Fruit fly (Drosophila melanogaster) whole organism, embryonic: Measurements from ENCODE around the gene CG16812.

Experiments used
- Bgb ChIP-seq: fragments of 200-800 bp; sonication (Bioruptor generic); IDR thresholded peaks from 2 replicates; pipeline ENCODE4 v1.3.6; 2022; ENCODE audit warnings: missing biosample characterization, missing genetic modification characterization; ENCODE audit not compliant: partially characterized antibody
- CG10209 ChIP-seq: fragments of 200-800 bp; sonication (Bioruptor generic); optimal IDR thresholded peaks from 3 replicates; lab custom pipeline; 2017; ENCODE audit warnings: missing biosample characterization, mild to moderate bottlenecking, missing genetic modification characterization, missing genetic modification reagents
- CG10366 ChIP-seq: fragments of 200-800 bp; sonication (Bioruptor generic); IDR thresholded peaks from 2 replicates; pipeline ENCODE4 v1.3.6; 2022; ENCODE audit warnings: missing biosample characterization, missing genetic modification characterization
- CG10565 ChIP-seq: fragments of 200-800 bp; sonication (Bioruptor generic); optimal IDR thresholded peaks from 3 replicates; lab custom pipeline; 2016; ENCODE audit warnings: missing biosample characterization, mild to moderate bottlenecking, missing genetic modification characterization
- CG11696 ChIP-seq: fragments of 200-800 bp; sonication (Bioruptor generic); IDR thresholded peaks from 2 replicates; pipeline ENCODE4 v1.3.6; 2022; ENCODE audit warnings: missing biosample characterization, missing genetic modification characterization
- CG12659 ChIP-seq: fragments of 200-800 bp; sonication (Bioruptor generic); optimal IDR thresholded peaks from 3 replicates; lab custom pipeline; 2017; ENCODE audit warnings: mild to moderate bottlenecking, missing biosample characterization, missing genetic modification reagents, missing genetic modification characterization
- CG13296 ChIP-seq: fragments of 200-800 bp; sonication (Bioruptor generic); optimal IDR thresholded peaks from 3 replicates; lab custom pipeline; 2018; ENCODE audit warnings: missing biosample characterization, mild to moderate bottlenecking, missing genetic modification characterization
- CG15601 ChIP-seq: fragments of 200-800 bp; sonication (Bioruptor generic); optimal IDR thresholded peaks from 3 replicates; lab custom pipeline; 2019; ENCODE audit warnings: missing biosample characterization, mild to moderate bottlenecking, missing genetic modification characterization, moderate library complexity
- CG15696 ChIP-seq: fragments of 200-800 bp; sonication (Bioruptor generic); optimal IDR thresholded peaks from 2 replicates; lab custom pipeline; 2019; ENCODE audit warnings: missing biosample characterization, mild to moderate bottlenecking, missing genetic modification characterization, moderate library complexity
- CG1647 ChIP-seq: fragments of 200-800 bp; sonication (Bioruptor generic); optimal IDR thresholded peaks from 3 replicates; lab custom pipeline; 2016; ENCODE audit warnings: missing biosample characterization, missing genetic modification characterization
- CG17359 ChIP-seq: fragments of 200-800 bp; sonication (Bioruptor generic); optimal IDR thresholded peaks from 3 replicates; lab custom pipeline; 2018; ENCODE audit warnings: missing biosample characterization, mild to moderate bottlenecking, missing genetic modification characterization, moderate library complexity
- CG17361 ChIP-seq: fragments of 200-800 bp; sonication (Bioruptor generic); IDR thresholded peaks from 3 replicates; pipeline ENCODE4 v1.3.6; 2022; ENCODE audit warnings: missing biosample characterization, missing genetic modification characterization
- CG18619 ChIP-seq: fragments of 200-800 bp; sonication (Bioruptor generic); optimal IDR thresholded peaks from 3 replicates; lab custom pipeline; 2017; ENCODE audit warnings: missing biosample characterization, mild to moderate bottlenecking, missing genetic modification characterization
- CG34376 ChIP-seq: fragments of 200-800 bp; sonication (Bioruptor generic); optimal IDR thresholded peaks from 2 replicates; lab custom pipeline; 2018; ENCODE audit warnings: missing biosample characterization, mild to moderate bottlenecking, missing genetic modification characterization
- CG4424 ChIP-seq: fragments of 200-800 bp; sonication (Bioruptor generic); optimal IDR thresholded peaks from 3 replicates; lab custom pipeline; 2016; ENCODE audit warnings: missing biosample characterization, missing genetic modification characterization
- Dip3 ChIP-seq: fragments of 200-800 bp; sonication (Bioruptor generic); optimal IDR thresholded peaks from 3 replicates; lab custom pipeline; 2016; ENCODE audit warnings: missing biosample characterization, missing genetic modification characterization
- Fer2 ChIP-seq: fragments of 200-800 bp; sonication (Bioruptor generic); optimal IDR thresholded peaks from 2 replicates; lab custom pipeline; 2018; ENCODE audit warnings: missing biosample characterization, mild to moderate bottlenecking, missing genetic modification characterization, moderate library complexity
- H2.0 ChIP-seq: fragments of 200-800 bp; sonication (Bioruptor generic); IDR thresholded peaks from 2 replicates; pipeline ENCODE4 v1.3.6; 2022; ENCODE audit warnings: missing biosample characterization, missing genetic modification characterization
- HLHmδ ChIP-seq: fragments of 200-800 bp; sonication (Bioruptor generic); optimal IDR thresholded peaks from 2 replicates; lab custom pipeline; 2018; ENCODE audit warnings: missing biosample characterization, mild to moderate bottlenecking, missing genetic modification characterization, moderate library complexity
- Hr39 ChIP-seq: fragments of >200 bp; optimal IDR thresholded peaks from 2 replicates; lab custom pipeline; 2017
- Max ChIP-seq: fragments of 200-800 bp; sonication (Bioruptor generic); optimal IDR thresholded peaks from 2 replicates; lab custom pipeline; 2016; ENCODE audit warnings: missing biosample characterization, mild to moderate bottlenecking, missing genetic modification characterization
- Mes4 ChIP-seq: fragments of 200-800 bp; sonication (Bioruptor generic); optimal IDR thresholded peaks from 2 replicates; lab custom pipeline; 2016; ENCODE audit warnings: missing biosample characterization, missing genetic modification characterization
- Myb ChIP-seq: fragments of 200-800 bp; sonication (Bioruptor generic); optimal IDR thresholded peaks from 2 replicates; lab custom pipeline; 2016; ENCODE audit warnings: missing biosample characterization, missing genetic modification characterization
- NC2α ChIP-seq: fragments of 200-800 bp; sonication (Bioruptor generic); optimal IDR thresholded peaks from 2 replicates; lab custom pipeline; 2016; ENCODE audit warnings: missing biosample characterization, missing genetic modification characterization
- Nf-YB ChIP-seq: fragments of 200-800 bp; sonication (Bioruptor generic); optimal IDR thresholded peaks from 3 replicates; lab custom pipeline; 2019; ENCODE audit warnings: missing biosample characterization, mild to moderate bottlenecking, missing genetic modification characterization, moderate library complexity
- Oli ChIP-seq: fragments of 200-800 bp; sonication (Bioruptor generic); optimal IDR thresholded peaks from 2 replicates; lab custom pipeline; 2018; ENCODE audit warnings: missing biosample characterization, mild to moderate bottlenecking, missing genetic modification characterization, moderate library complexity
- Sox100B ChIP-seq: fragments of 200-800 bp; sonication (Bioruptor generic); optimal IDR thresholded peaks from 3 replicates; lab custom pipeline; 2018; ENCODE audit warnings: missing biosample characterization, mild to moderate bottlenecking, missing genetic modification characterization
- Tbp ChIP-seq: fragments of >200 bp; optimal IDR thresholded peaks from 2 replicates; lab custom pipeline; 2018; ENCODE audit warnings: missing biosample characterization, missing genetic modification characterization
- Xrp1 ChIP-seq: fragments of 200-800 bp; sonication (Bioruptor generic); IDR thresholded peaks from 2 replicates; pipeline ENCODE4 v1.3.6; 2022; ENCODE audit warnings: missing biosample characterization, missing genetic modification characterization
- amos ChIP-seq: fragments of 200-800 bp; sonication (Bioruptor generic); IDR thresholded peaks from 2 replicates; pipeline ENCODE4 v1.3.6; 2022; ENCODE audit warnings: missing biosample characterization, missing genetic modification characterization; ENCODE audit not compliant: partially characterized antibody
- ato ChIP-seq: fragments of 200-800 bp; sonication (Bioruptor generic); IDR thresholded peaks from 2 replicates; pipeline ENCODE4 v1.3.6; 2022; ENCODE audit warnings: missing biosample characterization, missing genetic modification characterization; ENCODE audit not compliant: partially characterized antibody
- bab2 ChIP-seq: fragments of 200-800 bp; sonication (Bioruptor generic); optimal IDR thresholded peaks from 2 replicates; lab custom pipeline; 2016; ENCODE audit warnings: missing biosample characterization, missing genetic modification characterization
- chinmo ChIP-seq: fragments of 200-800 bp; sonication (Bioruptor generic); IDR thresholded peaks from 4 replicates; pipeline ENCODE4 v1.3.6; 2022; ENCODE audit warnings: missing biosample characterization, missing genetic modification characterization; ENCODE audit not compliant: partially characterized antibody
- crol ChIP-seq: fragments of 200-800 bp; sonication (Bioruptor generic); IDR thresholded peaks from 2 replicates; pipeline ENCODE4 v1.3.6; 2022; ENCODE audit warnings: missing biosample characterization, missing genetic modification characterization
- dati ChIP-seq: fragments of 200-800 bp; sonication (Bioruptor generic); IDR thresholded peaks from 2 replicates; pipeline ENCODE4 v1.3.6; 2022; ENCODE audit warnings: missing biosample characterization, missing genetic modification characterization
- dm ChIP-seq: fragments of 200-800 bp; sonication (Bioruptor generic); optimal IDR thresholded peaks from 3 replicates; lab custom pipeline; 2016; ENCODE audit warnings: missing biosample characterization, missing genetic modification characterization
- emc ChIP-seq: fragments of 200-800 bp; sonication (Bioruptor generic); optimal IDR thresholded peaks from 2 replicates; lab custom pipeline; 2016; ENCODE audit warnings: missing biosample characterization, missing genetic modification characterization
- fd3F ChIP-seq: fragments of 200-800 bp; sonication (Bioruptor generic); optimal IDR thresholded peaks from 2 replicates; lab custom pipeline; 2018; ENCODE audit warnings: missing biosample characterization, mild to moderate bottlenecking, missing genetic modification characterization, moderate library complexity
- ftz-f1 ChIP-seq: fragments of 200-800 bp; sonication (Bioruptor generic); optimal IDR thresholded peaks from 2 replicates; lab custom pipeline; 2016; ENCODE audit warnings: missing biosample characterization, missing genetic modification characterization
- gcm ChIP-seq: fragments of 200-800 bp; sonication (Bioruptor generic); optimal IDR thresholded peaks from 2 replicates; lab custom pipeline; 2019; ENCODE audit warnings: missing biosample characterization, mild to moderate bottlenecking, missing genetic modification characterization, moderate library complexity
- hkb ChIP-seq, 2 experiments: fragments of 200-800 bp in 1 of 2; fragments of >200 bp in 1 of 2; sonication (Bioruptor generic) in 1 of 2; IDR thresholded peaks in 1 of 2; optimal IDR thresholded peaks in 1 of 2; 2 replicates each; pipeline versions ENCODE4 v1.3.6 to Lab custom; 2017 to 2022; ENCODE audit warnings: missing biosample characterization in 1 of 2, missing genetic modification characterization in 1 of 2
- jing ChIP-seq: fragments of 200-800 bp; sonication (Bioruptor generic); optimal IDR thresholded peaks from 2 replicates; lab custom pipeline; 2018; ENCODE audit warnings: missing biosample characterization, mild to moderate bottlenecking, missing genetic modification characterization
- lab ChIP-seq: fragments of 200-800 bp; sonication (Bioruptor generic); optimal IDR thresholded peaks from 3 replicates; lab custom pipeline; 2017; ENCODE audit warnings: missing biosample characterization, missing genetic modification characterization, mild to moderate bottlenecking, moderate library complexity, missing genetic modification reagents
- pan ChIP-seq, 4 experiments: fragments of >200 bp in 3 of 4; fragments of 200-800 bp in 1 of 4; sonication (Bioruptor generic) in 1 of 4; optimal IDR thresholded peaks in 3 of 4; IDR thresholded peaks in 1 of 4; 2 replicates each; pipeline versions ENCODE4 v1.3.6 to Lab custom; 2017 to 2022; ENCODE audit warnings: missing biosample characterization in 2 of 4, missing genetic modification characterization in 2 of 4, mixed read lengths in 1 of 4
- salm ChIP-seq: fragments of 200-800 bp; sonication (Bioruptor generic); optimal IDR thresholded peaks from 2 replicates; lab custom pipeline; 2018; ENCODE audit warnings: missing biosample characterization, mild to moderate bottlenecking, missing genetic modification characterization
- shn ChIP-seq: fragments of 200-800 bp; sonication (Bioruptor generic); optimal IDR thresholded peaks from 3 replicates; lab custom pipeline; 2016; ENCODE audit warnings: missing biosample characterization, missing genetic modification characterization
- slou ChIP-seq: fragments of 200-800 bp; sonication (Bioruptor generic); optimal IDR thresholded peaks from 3 replicates; lab custom pipeline; 2016; ENCODE audit warnings: missing biosample characterization, missing genetic modification characterization
- trem ChIP-seq: fragments of 200-800 bp; optimal IDR thresholded peaks from 3 replicates; lab custom pipeline; 2019; ENCODE audit warnings: missing biosample characterization, mild to moderate bottlenecking, missing genetic modification characterization, moderate library complexity
- yki ChIP-seq: fragments of >200 bp; optimal IDR thresholded peaks from 3 replicates; lab custom pipeline; 2018
- zfh1 ChIP-seq: fragments of 200-800 bp; sonication (Bioruptor generic); IDR thresholded peaks from 3 replicates; pipeline ENCODE4 v1.3.6; 2022; ENCODE audit warnings: missing biosample characterization, missing genetic modification characterization

CG16812 gene

DNA sequence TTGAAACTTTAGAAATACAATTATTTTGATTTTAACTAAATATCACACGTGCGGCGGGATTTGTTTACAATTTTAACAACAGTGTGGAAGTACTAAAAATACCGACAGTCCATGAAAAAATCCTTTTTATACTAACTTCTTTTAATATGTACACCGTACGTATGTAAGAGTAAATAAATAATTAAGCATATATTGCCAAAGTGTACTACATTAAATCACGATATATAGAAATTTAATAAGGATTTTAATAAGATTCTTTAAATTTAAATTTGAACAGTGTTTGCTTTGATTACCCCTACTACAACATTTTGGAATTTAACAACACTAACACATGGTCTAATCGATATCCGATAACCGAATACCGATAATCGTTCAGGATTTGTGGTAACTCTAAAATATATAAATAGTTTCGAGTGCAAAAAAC, at the start of gene CG16812, which contains the start of gene Ski6 (continued):
- no peak for TF ChIP-seq emc (GFP tag; lab: Kevin White, UChicago)
- TF ChIP-seq Xrp1 = peak; percentile 76
- TF ChIP-seq trem = peak; percentile 89
- no peak for TF ChIP-seq Sox100B (GFP tag; lab: Kevin White, UChicago)
- peak; percentile 84 for TF ChIP-seq CG17361 (GFP tag; lab: Robert Waterston, UW)
- peak; percentile 82 for TF ChIP-seq CG12659
- TF ChIP-seq zfh1 (GFP tag; lab: Robert Waterston, UW) = peak; percentile 71; the same call in 2 of the 3 replicates
- peak; percentile 20 for TF ChIP-seq salm (tag; lab: Kevin White, UChicago)
- no peak for TF ChIP-seq Hr39 (lab: Kevin White, UChicago)
- TF ChIP-seq jing (GFP tag; lab: Kevin White, UChicago) = no peak
- no peak for TF ChIP-seq shn (GFP tag; lab: Kevin White, UChicago)
- TF ChIP-seq CG4424 = peak; percentile 63
- TF ChIP-seq Fer2 (tag; lab: Kevin White, UChicago) = peak; percentile 66
- TF ChIP-seq H2.0 (GFP tag; lab: Robert Waterston, UW) = peak; percentile 68
- no peak for TF ChIP-seq crol (GFP tag; lab: Robert Waterston, UW)
- TF ChIP-seq lab (GFP tag; lab: Kevin White, UChicago) = no peak
- no peak for TF ChIP-seq ftz-f1
- TF ChIP-seq ato (GFP tag; lab: Robert Waterston, UW) = no peak
- TF ChIP-seq CG1647 (GFP tag; lab: Kevin White, UChicago) = no peak
- no peak for TF ChIP-seq chinmo (GFP tag; lab: Robert Waterston, UW)
- 0 out of 2 replicates have a peak, but pooled peaks have one; percentile 36 for TF ChIP-seq CG11696 (GFP tag; lab: Robert Waterston, UW)
- peak; percentile 78 for TF ChIP-seq CG17359
- no peak for TF ChIP-seq Myb
- no peak for TF ChIP-seq pan (optimal IDR thresholded peaks at IDR 0.05; lab: Kevin White, UChicago)
- TF ChIP-seq pan (GFP tag; optimal IDR thresholded peaks at IDR 0.05 in 1 of 2, IDR thresholded peaks at IDR 0.05 in 1 of 2) = peak in 1 of 2 experiments; percentile 67
- peak; percentile 73 for TF ChIP-seq CG15696 (tag; lab: Kevin White, UChicago)
- TF ChIP-seq dati (GFP tag; lab: Robert Waterston, UW) = no peak
- TF ChIP-seq hkb (optimal IDR thresholded peaks at IDR 0.05; lab: Kevin White, UChicago) = no peak
- peak; percentile 69 for TF ChIP-seq hkb (GFP tag; IDR thresholded peaks at IDR 0.05; lab: Robert Waterston, UW)
- TF ChIP-seq CG13296 = peak; percentile 62
- peak; percentile 30 for TF ChIP-seq Dip3 (GFP tag; lab: Kevin White, UChicago)
- peak; percentile 42 for TF ChIP-seq Oli (tag; lab: Kevin White, UChicago)
- TF ChIP-seq CG18619 (GFP tag; lab: Kevin White, UChicago) = no peak
- TF ChIP-seq CG34376 (GFP tag; lab: Kevin White, UChicago) = no peak
- TF ChIP-seq CG10209 = peak; percentile 37
- TF ChIP-seq slou (GFP tag; lab: Kevin White, UChicago) = peak; percentile 39
- TF ChIP-seq HLHmδ (GFP tag; lab: Kevin White, UChicago) = no peak
- no peak for TF ChIP-seq Mes4
- TF ChIP-seq Nf-YB (GFP tag; lab: Kevin White, UChicago) = peak; percentile 47
- no peak for TF ChIP-seq yki (lab: Kevin White, UChicago)
- TF ChIP-seq amos (GFP tag; lab: Robert Waterston, UW) = peak; percentile 16; the same call in 1 of the 2 replicates
- no peak for TF ChIP-seq CG10565 (GFP tag; lab: Kevin White, UChicago)
- no peak for TF ChIP-seq Bgb (GFP tag; lab: Robert Waterston, UW)
- peak; percentile 43 for TF ChIP-seq dm (GFP tag; lab: Kevin White, UChicago)
- peak; percentile 64 for TF ChIP-seq CG10366 (GFP tag; lab: Robert Waterston, UW)
- peak; percentile 75 for TF ChIP-seq Max
- no peak for TF ChIP-seq CG15601 (tag; lab: Kevin White, UChicago)
- TF ChIP-seq bab2 = peak; percentile 54
- peak; percentile 68 for TF ChIP-seq gcm (GFP tag; lab: Kevin White, UChicago)
- TF ChIP-seq fd3F (GFP tag; lab: Kevin White, UChicago) = peak; percentile 66
- TF ChIP-seq Tbp (GFP tag; lab: Kevin White, UChicago) = no peak
- no peak for TF ChIP-seq NC2α
